Fruit fly (Drosophila melanogaster) ovary, adult (tissue): Measurements from ENCODE around the gene Pi3K21B.

Experiments used
- CG17801 ChIP-seq: fragments of 200-800 bp; optimal IDR thresholded peaks from 2 replicates; lab custom pipeline; 2019; ENCODE audit warnings: missing biosample characterization, mild to moderate bottlenecking, missing genetic modification characterization, moderate library complexity; ENCODE audit not compliant: partially characterized antibody

Gene Pi3K21B

dm6 chr2L:306188-306927 lies 8.7 kb downstream of the Pi3K21B start:
- no peak for TF ChIP-seq CG17801 (GFP tag; lab: Kevin White, UChicago)

DNA sequence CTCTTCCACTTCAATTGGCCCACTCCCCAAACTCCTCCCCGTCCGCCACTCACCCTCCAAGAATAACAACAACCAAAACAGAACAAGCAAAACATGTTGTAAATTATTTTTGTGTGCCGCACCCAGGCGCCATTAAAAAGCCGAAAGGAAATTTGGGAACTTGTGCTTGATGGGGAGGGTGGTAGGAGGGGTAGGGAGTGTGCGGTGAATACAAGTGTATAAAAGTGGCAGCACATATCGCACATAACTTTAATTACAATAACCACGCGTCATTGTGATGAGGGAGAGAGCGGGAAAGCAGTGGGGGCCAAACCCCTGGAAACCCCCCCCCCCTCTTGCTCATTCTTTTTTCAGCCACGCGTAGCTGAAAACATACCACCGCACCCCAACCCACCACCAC lies 9.4 kb downstream of the Pi3K21B start:
- TF ChIP-seq CG17801 (GFP tag; lab: Kevin White, UChicago), result no peak

DNA sequence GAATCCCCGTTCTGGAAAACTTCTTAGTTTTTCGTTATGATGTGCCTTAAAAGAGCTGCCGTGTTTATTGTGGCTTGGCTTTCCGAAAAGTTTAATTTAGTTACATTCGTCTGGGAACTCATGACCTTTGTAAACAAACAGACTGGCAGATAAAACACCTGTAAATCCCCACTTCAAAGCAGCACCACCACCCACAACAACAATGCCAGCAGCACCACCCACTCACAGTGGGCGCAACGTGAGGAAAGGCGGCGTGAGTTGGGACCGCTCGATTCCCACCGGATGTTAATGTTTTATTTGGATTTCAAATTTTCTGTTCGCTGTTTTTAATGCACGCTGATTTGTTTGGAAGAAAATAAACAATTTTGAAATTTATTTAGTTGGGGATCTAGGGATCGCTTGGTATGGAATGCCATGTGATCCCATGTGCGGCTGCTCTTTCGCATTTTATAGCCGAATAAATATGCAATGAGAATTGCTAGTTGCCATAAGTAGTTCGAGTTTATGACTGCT lies 10.6 kb downstream of the Pi3K21B start:
- TF ChIP-seq CG17801 (GFP tag; lab: Kevin White, UChicago), result no peak

dm6 chr2L:309177-309576 lies 11.5 kb downstream of the Pi3K21B start:
- TF ChIP-seq CG17801 (GFP tag; lab: Kevin White, UChicago), result peak; percentile 4

dm6 chr2L:309812-310431 lies 12.2 kb downstream of the Pi3K21B start:
- TF ChIP-seq CG17801 (GFP tag; lab: Kevin White, UChicago), result no peak

dm6 chr2L:319159-319558 lies 21.5 kb downstream of the Pi3K21B start, which contains the start of gene CG11912:
TSS of gene CG11912 (minus strand) at chr2L:319259.
- TF ChIP-seq CG17801 (GFP tag; lab: Kevin White, UChicago), result no peak

DNA sequence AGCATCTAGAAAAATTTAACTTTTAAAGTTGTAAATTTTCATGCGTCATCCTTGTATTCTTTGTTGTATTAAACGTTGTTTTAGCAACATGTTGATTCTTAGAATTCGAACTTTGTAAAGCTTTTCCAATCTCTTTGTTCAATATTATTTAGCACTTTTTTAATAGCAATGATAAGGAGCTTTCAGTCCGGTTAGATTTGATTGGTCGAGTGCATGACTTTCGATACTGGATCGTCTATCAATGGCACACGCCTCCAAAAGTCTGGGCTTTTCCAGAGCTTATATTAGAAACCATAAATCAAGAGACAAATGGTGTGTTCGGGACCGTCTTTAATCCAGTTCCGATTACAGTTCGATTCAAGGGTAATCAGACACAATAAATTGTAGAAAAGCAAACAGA lies 22.1 kb downstream of the Pi3K21B start:
- TF ChIP-seq CG17801 (GFP tag; lab: Kevin White, UChicago), result no peak

DNA sequence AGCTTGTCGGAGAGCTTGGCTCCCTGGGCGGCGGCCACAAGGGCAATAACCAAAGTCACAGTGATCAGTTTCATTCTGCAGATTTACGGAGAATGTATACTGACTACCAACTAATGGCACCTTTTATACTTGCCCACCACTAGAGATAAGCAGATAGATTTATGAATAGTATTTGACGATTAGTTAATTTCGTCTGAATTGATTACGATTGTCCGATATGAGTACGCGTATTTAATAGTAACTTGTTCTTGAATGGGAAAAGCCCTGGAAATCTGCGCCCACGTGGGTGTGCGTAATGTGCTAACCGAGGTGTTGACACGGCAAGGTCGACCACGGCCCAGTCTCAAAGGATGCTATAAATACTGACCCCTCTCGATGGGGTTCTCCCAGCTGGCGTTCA lies 23.5 kb downstream of the Pi3K21B start, which contains the start of gene CG11911:
Gene CG11911, minus strand, starts transcription at position 101 of the 400 bp plus-strand sequence.
- TF ChIP-seq CG17801 (GFP tag; lab: Kevin White, UChicago), result no peak

DNA sequence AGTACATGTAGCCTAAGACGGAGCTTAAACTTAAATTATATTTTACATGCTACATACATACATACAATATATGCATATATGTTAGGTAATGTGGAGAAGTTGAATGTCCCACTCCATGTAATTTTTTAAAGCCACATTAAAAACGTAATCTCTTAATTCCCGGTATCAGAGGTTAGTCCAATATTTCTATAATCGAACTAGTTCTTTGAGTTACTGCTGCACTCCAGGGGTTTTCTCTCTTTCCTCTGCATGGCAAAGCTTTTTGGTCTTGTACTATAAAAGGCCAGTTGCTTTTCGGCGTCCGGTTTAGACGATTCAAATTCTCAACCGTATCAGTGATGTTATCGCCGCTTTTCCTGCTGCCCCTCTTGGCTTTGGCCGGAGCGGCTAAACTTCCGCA lies 24.1 kb downstream of the Pi3K21B start, which contains the start of gene CG33127:
Gene CG33127, plus strand, starts transcription at position 309 of the 400 bp plus-strand sequence.
- no peak for TF ChIP-seq CG17801 (GFP tag; lab: Kevin White, UChicago)

- no peak for TF ChIP-seq CG17801 (GFP tag; lab: Kevin White, UChicago)
Measured at dm6 chr2L:322915-323314, 25.2 kb downstream of the Pi3K21B start.

DNA sequence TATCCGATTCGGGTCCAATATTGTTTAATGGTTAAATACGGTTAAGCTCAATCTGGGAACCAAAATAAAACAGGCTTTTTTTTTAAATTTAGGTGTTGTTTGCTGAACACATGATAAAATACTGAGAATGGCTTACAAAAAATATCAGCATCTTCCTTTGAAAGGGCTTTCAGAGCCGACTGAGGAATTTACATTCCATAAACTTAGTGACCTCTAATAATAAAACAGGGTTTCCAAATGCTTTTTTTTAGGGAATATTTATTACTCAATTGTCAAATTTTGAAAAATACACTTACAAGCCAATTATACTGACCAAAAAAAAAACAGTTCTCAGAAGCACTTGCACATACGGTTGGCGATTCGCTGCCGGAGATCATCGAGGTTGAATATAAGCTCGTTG lies 32.0 kb downstream of the Pi3K21B start, which contains the start of gene CG43755:
Gene CG43755, minus strand, starts transcription at position 101 of the 400 bp plus-strand sequence.
- no peak for TF ChIP-seq CG17801 (GFP tag; lab: Kevin White, UChicago)

DNA sequence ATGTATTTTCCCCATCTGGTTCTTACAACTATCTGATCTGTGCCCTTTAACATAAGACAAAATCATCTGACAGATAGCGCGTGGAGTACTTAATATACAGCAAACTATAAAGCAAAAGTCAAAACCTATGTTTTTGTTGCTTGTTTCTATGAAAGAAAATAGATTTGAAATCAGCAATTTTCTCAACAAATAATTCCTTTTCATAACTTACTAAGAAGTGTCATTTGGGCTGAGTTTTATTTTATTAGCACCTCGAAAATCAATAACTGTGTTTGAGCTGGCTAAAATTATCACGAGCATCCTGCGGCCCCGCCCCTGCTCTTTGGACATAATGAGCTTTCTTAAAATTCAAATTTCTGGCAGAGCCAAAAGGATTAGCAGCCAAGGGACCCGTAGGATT lies 34.6 kb downstream of the Pi3K21B start, which contains the start of gene CG31921:
Gene CG31921, minus strand, starts transcription at position 101 of the 400 bp plus-strand sequence.
- TF ChIP-seq CG17801 (GFP tag; lab: Kevin White, UChicago), result no peak

DNA sequence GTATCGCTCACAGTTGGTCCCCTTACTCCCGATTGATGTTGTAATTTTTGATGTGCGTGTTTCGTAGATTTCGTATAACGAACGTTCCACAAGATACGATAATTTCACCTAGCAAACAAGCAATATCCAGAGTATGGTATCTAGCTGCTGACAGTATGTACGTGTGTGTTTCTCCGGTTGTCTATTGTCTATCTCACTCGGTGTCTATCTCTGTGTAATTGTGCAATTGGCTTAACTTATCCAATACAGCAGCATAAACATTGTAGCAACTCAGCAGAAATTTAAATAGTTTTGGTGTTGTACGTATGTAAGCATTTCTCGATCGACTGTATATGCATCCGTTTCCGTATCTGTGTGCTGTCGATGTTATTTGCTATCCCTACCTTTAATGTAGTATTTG lies 49.1 kb downstream of the Pi3K21B start:
- no peak for TF ChIP-seq CG17801 (GFP tag; lab: Kevin White, UChicago)

DNA sequence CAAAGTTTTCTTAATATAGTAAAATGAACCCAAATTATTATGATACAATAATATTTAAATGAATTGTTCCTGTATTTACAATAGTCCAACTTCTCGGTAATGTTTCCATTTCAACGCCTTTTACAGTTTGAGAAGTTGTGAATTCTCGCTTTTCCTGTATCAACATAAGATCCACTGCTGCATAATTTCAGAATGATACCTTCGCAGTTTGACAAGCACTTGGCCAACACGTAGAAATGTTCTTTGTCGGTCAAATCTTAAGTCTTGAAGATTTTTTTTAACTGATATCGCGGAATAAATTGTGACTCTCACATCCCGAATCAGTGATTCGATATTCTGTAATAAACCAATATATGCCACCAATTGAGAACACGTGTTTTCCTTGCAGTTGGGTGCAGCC lies 49.9 kb downstream of the Pi3K21B start:
- TF ChIP-seq CG17801 (GFP tag; lab: Kevin White, UChicago), result no peak
